Fruit fly (Drosophila melanogaster) whole organism, embryonic: ENCODE results near the gene CG10208.

Experiments
- CG10366 ChIP-seq: fragments of 200-800 bp; sonication (Bioruptor generic); IDR thresholded peaks from 2 replicates; pipeline ENCODE4 v1.3.6; 2022; ENCODE audit warnings: missing biosample characterization, missing genetic modification characterization
- CG10462 ChIP-seq: fragments of 200-800 bp; sonication (Bioruptor generic); optimal IDR thresholded peaks from 2 replicates; lab custom pipeline; 2016; ENCODE audit warnings: missing biosample characterization, missing genetic modification characterization
- CG11696 ChIP-seq: fragments of 200-800 bp; sonication (Bioruptor generic); IDR thresholded peaks from 2 replicates; pipeline ENCODE4 v1.3.6; 2022; ENCODE audit warnings: missing biosample characterization, missing genetic modification characterization
- CG12769 ChIP-seq: fragments of 200-800 bp; sonication (Bioruptor generic); optimal IDR thresholded peaks from 2 replicates; lab custom pipeline; 2019; ENCODE audit warnings: missing biosample characterization, mild to moderate bottlenecking, missing genetic modification characterization, moderate library complexity
- CG15479 ChIP-seq: fragments of 200-800 bp; sonication (Bioruptor generic); optimal IDR thresholded peaks from 3 replicates; lab custom pipeline; 2019; ENCODE audit warnings: missing biosample characterization, mild to moderate bottlenecking, missing genetic modification characterization, moderate library complexity
- CG1603 ChIP-seq: fragments of 200-800 bp; sonication (Bioruptor generic); optimal IDR thresholded peaks from 2 replicates; lab custom pipeline; 2019; ENCODE audit warnings: missing biosample characterization, mild to moderate bottlenecking, missing genetic modification characterization, moderate library complexity
- CG16815 ChIP-seq: fragments of 200-800 bp; sonication (Bioruptor generic); optimal IDR thresholded peaks from 3 replicates; lab custom pipeline; 2017; ENCODE audit warnings: missing biosample characterization, mild to moderate bottlenecking, missing genetic modification characterization
- CG2678 ChIP-seq: fragments of 200-800 bp; sonication (Bioruptor generic); optimal IDR thresholded peaks from 3 replicates; lab custom pipeline; 2019; ENCODE audit warnings: missing biosample characterization, mild to moderate bottlenecking, missing genetic modification characterization, moderate library complexity
- CG31224 ChIP-seq: fragments of 200-800 bp; sonication (Bioruptor generic); IDR thresholded peaks from 2 replicates; pipeline ENCODE4 v1.3.6; 2022; ENCODE audit warnings: missing biosample characterization, missing genetic modification characterization
- CG33213 ChIP-seq: fragments of 200-800 bp; sonication (Bioruptor generic); optimal IDR thresholded peaks from 3 replicates; lab custom pipeline; 2016; ENCODE audit warnings: missing biosample characterization, missing genetic modification characterization
- CG4360 ChIP-seq: fragments of 200-800 bp; sonication (Bioruptor generic); IDR thresholded peaks from 2 replicates; pipeline ENCODE4 v1.3.6; 2022; ENCODE audit warnings: missing biosample characterization, missing genetic modification characterization
- CG5180 ChIP-seq: fragments of 200-800 bp; sonication (Bioruptor generic); optimal IDR thresholded peaks from 3 replicates; lab custom pipeline; 2017; ENCODE audit warnings: missing biosample characterization, missing genetic modification characterization, mild to moderate bottlenecking, moderate library complexity, missing genetic modification reagents
- CG6689 ChIP-seq: fragments of 200-800 bp; sonication (Bioruptor generic); IDR thresholded peaks from 2 replicates; pipeline ENCODE4 v1.3.6; 2022; ENCODE audit warnings: missing biosample characterization, missing genetic modification characterization
- CG9932 ChIP-seq: fragments of 200-800 bp; sonication (Bioruptor generic); IDR thresholded peaks from 2 replicates; pipeline ENCODE4 v1.3.6; 2022; ENCODE audit warnings: missing biosample characterization, missing genetic modification characterization
- CoRest ChIP-seq: fragments of 200-800 bp; sonication (Bioruptor generic); optimal IDR thresholded peaks from 3 replicates; lab custom pipeline; 2018; ENCODE audit warnings: missing biosample characterization, mild to moderate bottlenecking, missing genetic modification characterization, moderate library complexity
- ERR ChIP-seq: fragments of 200-800 bp; sonication (Bioruptor generic); optimal IDR thresholded peaks from 2 replicates; lab custom pipeline; 2016; ENCODE audit warnings: missing biosample characterization, missing genetic modification characterization
- Fer2 ChIP-seq: fragments of 200-800 bp; sonication (Bioruptor generic); optimal IDR thresholded peaks from 2 replicates; lab custom pipeline; 2018; ENCODE audit warnings: missing biosample characterization, mild to moderate bottlenecking, missing genetic modification characterization, moderate library complexity
- Gsc ChIP-seq: fragments of 200-800 bp; sonication (Bioruptor generic); IDR thresholded peaks from 2 replicates; pipeline ENCODE4 v1.3.6; 2022; ENCODE audit warnings: missing biosample characterization, missing genetic modification characterization
- HLH3B ChIP-seq: fragments of 200-800 bp; sonication (Bioruptor generic); IDR thresholded peaks from 2 replicates; pipeline ENCODE4 v1.3.6; 2022; ENCODE audit warnings: missing biosample characterization, missing genetic modification characterization
- Hey ChIP-seq: fragments of 200-800 bp; sonication (Bioruptor generic); optimal IDR thresholded peaks from 3 replicates; lab custom pipeline; 2018; ENCODE audit warnings: missing biosample characterization, mild to moderate bottlenecking, missing genetic modification characterization
- Hr3 ChIP-seq: fragments of 200-800 bp; sonication (Bioruptor generic); optimal IDR thresholded peaks from 3 replicates; lab custom pipeline; 2016; ENCODE audit warnings: missing biosample characterization, missing genetic modification characterization
- Hr51 ChIP-seq, 2 experiments: fragments of 200-800 bp; sonication (Bioruptor generic); optimal IDR thresholded peaks; 2 replicates in 1 of 2; 3 replicates in 1 of 2; lab custom pipeline; 2016 to 2018; ENCODE audit warnings: missing biosample characterization in 2 of 2, missing genetic modification characterization in 2 of 2, mild to moderate bottlenecking in 1 of 2, moderate library complexity in 1 of 2
- Jarid2 ChIP-seq: fragments of 200-800 bp; sonication (Bioruptor generic); optimal IDR thresholded peaks from 3 replicates; lab custom pipeline; 2017; ENCODE audit warnings: mild to moderate bottlenecking, missing biosample characterization, missing genetic modification reagents, missing genetic modification characterization
- Kr ChIP-seq: fragments of 200-800 bp; sonication (Bioruptor generic); optimal IDR thresholded peaks from 2 replicates; lab custom pipeline; 2017; ENCODE audit warnings: missing biosample characterization, mild to moderate bottlenecking, missing genetic modification characterization
- Oli ChIP-seq: fragments of 200-800 bp; sonication (Bioruptor generic); optimal IDR thresholded peaks from 2 replicates; lab custom pipeline; 2018; ENCODE audit warnings: missing biosample characterization, mild to moderate bottlenecking, missing genetic modification characterization, moderate library complexity
- Ptx1 ChIP-seq: fragments of 200-800 bp; sonication (Bioruptor generic); IDR thresholded peaks from 2 replicates; pipeline ENCODE4 v1.3.6; 2022; ENCODE audit warnings: missing biosample characterization, missing genetic modification characterization
- bcd ChIP-seq: fragments of 200-800 bp; sonication (Bioruptor generic); optimal IDR thresholded peaks from 2 replicates; lab custom pipeline; 2017; ENCODE audit warnings: missing biosample characterization, mild to moderate bottlenecking, missing genetic modification characterization
- bsh ChIP-seq, 2 experiments: fragments of 200-800 bp; sonication (Bioruptor generic); optimal IDR thresholded peaks; 2 replicates each; lab custom pipeline; 2017 to 2018; ENCODE audit warnings: mild to moderate bottlenecking in 2 of 2, missing biosample characterization in 2 of 2, missing genetic modification characterization in 2 of 2, moderate library complexity in 1 of 2
- btn ChIP-seq: fragments of 200-800 bp; sonication (Bioruptor generic); optimal IDR thresholded peaks from 2 replicates; lab custom pipeline; 2016; ENCODE audit warnings: missing biosample characterization, missing genetic modification characterization
- cg ChIP-seq: fragments of 200-800 bp; sonication (Bioruptor generic); optimal IDR thresholded peaks from 3 replicates; lab custom pipeline; 2019; ENCODE audit warnings: missing biosample characterization, mild to moderate bottlenecking, missing genetic modification characterization, moderate library complexity
- chm ChIP-seq: fragments of 200-800 bp; sonication (Bioruptor generic); IDR thresholded peaks from 2 replicates; pipeline ENCODE4 v1.3.6; 2022; ENCODE audit warnings: missing biosample characterization, missing genetic modification characterization
- dmrt99B ChIP-seq: fragments of 200-800 bp; sonication (Bioruptor generic); optimal IDR thresholded peaks from 2 replicates; lab custom pipeline; 2018; ENCODE audit warnings: missing biosample characterization, mild to moderate bottlenecking, missing genetic modification characterization, moderate library complexity
- dpn ChIP-seq, 2 experiments: fragments of 200-800 bp; sonication (Bioruptor generic); optimal IDR thresholded peaks; 3 replicates each; lab custom pipeline; 2016; ENCODE audit warnings: missing biosample characterization in 2 of 2, missing genetic modification characterization in 2 of 2
- ewg ChIP-seq: fragments of 200-800 bp; sonication (Bioruptor generic); optimal IDR thresholded peaks from 3 replicates; lab custom pipeline; 2017; ENCODE audit warnings: mild to moderate bottlenecking, missing biosample characterization, missing genetic modification reagents, missing genetic modification characterization
- grau ChIP-seq: fragments of 200-800 bp; optimal IDR thresholded peaks from 3 replicates; lab custom pipeline; 2019; ENCODE audit warnings: missing biosample characterization, mild to moderate bottlenecking, missing genetic modification characterization, moderate library complexity
- ham ChIP-seq: fragments of 200-800 bp; sonication (Bioruptor generic); IDR thresholded peaks from 2 replicates; pipeline ENCODE4 v1.3.6; 2022; ENCODE audit warnings: missing biosample characterization, missing genetic modification characterization
- her ChIP-seq: fragments of 200-800 bp; sonication (Bioruptor generic); optimal IDR thresholded peaks from 2 replicates; lab custom pipeline; 2016; ENCODE audit warnings: missing biosample characterization, missing genetic modification characterization
- lab ChIP-seq: fragments of 200-800 bp; sonication (Bioruptor generic); optimal IDR thresholded peaks from 3 replicates; lab custom pipeline; 2017; ENCODE audit warnings: missing biosample characterization, missing genetic modification characterization, mild to moderate bottlenecking, moderate library complexity, missing genetic modification reagents
- lov ChIP-seq, 2 experiments: fragments of 200-800 bp in 1 of 2; fragments of >200 bp in 1 of 2; sonication (Bioruptor generic) in 1 of 2; IDR thresholded peaks in 1 of 2; optimal IDR thresholded peaks in 1 of 2; 2 replicates in 1 of 2; 3 replicates in 1 of 2; pipeline versions ENCODE4 v1.3.6 to Lab custom; 2017 to 2022; ENCODE audit warnings: missing biosample characterization in 1 of 2, missing genetic modification characterization in 1 of 2
- nerfin-1 ChIP-seq: fragments of 200-800 bp; sonication (Bioruptor generic); optimal IDR thresholded peaks from 3 replicates; lab custom pipeline; 2019; ENCODE audit warnings: missing biosample characterization, mild to moderate bottlenecking, missing genetic modification characterization, moderate library complexity
- oc ChIP-seq: fragments of 200-800 bp; sonication (Bioruptor generic); optimal IDR thresholded peaks from 2 replicates; lab custom pipeline; 2018; ENCODE audit warnings: missing biosample characterization, mild to moderate bottlenecking, missing genetic modification characterization, moderate library complexity
- p53 ChIP-seq: fragments of 200-800 bp; sonication (Bioruptor generic); optimal IDR thresholded peaks from 2 replicates; lab custom pipeline; 2016; ENCODE audit warnings: missing biosample characterization, missing genetic modification characterization
- pan ChIP-seq, 4 experiments: fragments of >200 bp in 3 of 4; fragments of 200-800 bp in 1 of 4; sonication (Bioruptor generic) in 1 of 4; optimal IDR thresholded peaks in 3 of 4; IDR thresholded peaks in 1 of 4; 2 replicates each; pipeline versions ENCODE4 v1.3.6 to Lab custom; 2017 to 2022; ENCODE audit warnings: missing biosample characterization in 2 of 4, missing genetic modification characterization in 2 of 4, mixed read lengths in 1 of 4
- shn ChIP-seq: fragments of 200-800 bp; sonication (Bioruptor generic); optimal IDR thresholded peaks from 3 replicates; lab custom pipeline; 2016; ENCODE audit warnings: missing biosample characterization, missing genetic modification characterization
- sqz ChIP-seq: fragments of 200-800 bp; sonication (Bioruptor generic); optimal IDR thresholded peaks from 3 replicates; lab custom pipeline; 2018; ENCODE audit warnings: missing biosample characterization, mild to moderate bottlenecking, missing genetic modification characterization
- tio ChIP-seq: fragments of 200-800 bp; sonication (Bioruptor generic); optimal IDR thresholded peaks from 2 replicates; lab custom pipeline; 2017; ENCODE audit warnings: missing biosample characterization, missing genetic modification characterization, inconsistent platforms
- wdn ChIP-seq: fragments of 200-800 bp; sonication (Bioruptor generic); IDR thresholded peaks from 2 replicates; pipeline ENCODE4 v1.3.6; 2022; ENCODE audit warnings: missing biosample characterization, missing genetic modification characterization
- wek ChIP-seq: fragments of 200-800 bp; sonication (Bioruptor generic); optimal IDR thresholded peaks from 3 replicates; lab custom pipeline; 2018; ENCODE audit warnings: missing biosample characterization, mild to moderate bottlenecking, missing genetic modification characterization, moderate library complexity

CG10208 gene

DNA sequence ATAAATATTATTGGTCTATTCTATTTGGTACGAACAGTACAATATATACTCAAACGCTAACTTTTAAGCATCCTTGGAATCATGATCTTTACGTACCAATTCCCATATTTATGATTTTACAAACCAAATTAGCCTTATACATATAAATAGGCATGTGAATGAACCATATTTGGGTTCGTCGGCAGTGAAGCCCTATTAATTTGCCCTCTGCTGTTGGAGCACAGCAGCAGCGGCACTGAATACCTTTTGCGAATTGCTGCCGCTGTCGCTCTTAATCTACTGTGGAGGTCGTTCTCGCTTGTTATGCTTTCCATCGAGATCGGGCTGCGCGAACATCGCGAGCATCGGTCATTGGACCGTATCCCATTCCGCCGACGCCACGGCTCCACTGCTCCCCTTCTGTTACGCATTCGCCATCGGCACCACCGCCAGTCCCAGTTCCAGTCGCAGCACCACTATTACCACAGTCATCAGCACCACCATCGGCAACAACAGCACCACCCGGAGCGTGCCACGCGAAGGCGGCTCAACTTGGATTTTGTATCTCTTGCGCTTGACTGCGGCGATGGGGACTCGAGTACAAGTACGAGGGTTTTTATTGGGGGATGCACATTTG, 14.6 kb upstream of the CG10208 start (continued):
- TF ChIP-seq sqz (GFP tag; lab: Kevin White, UChicago) (no peak), bsh (GFP tag; optimal IDR thresholded peaks at IDR 0.05; lab: Kevin White, UChicago) (peak; percentile 13 to 56), ewg (GFP tag; lab: Kevin White, UChicago) (no peak), tio (GFP tag; lab: Kevin White, UChicago) (peak; percentile 8), CG4360 (GFP tag; lab: Robert Waterston, UW) (no peak), Oli (tag; lab: Kevin White, UChicago) (peak; percentile 21), oc (tag; lab: Kevin White, UChicago) (no peak), HLH3B (GFP tag; lab: Robert Waterston, UW) (peak; percentile 16; the same call in 1 of the 2 replicates), CG11696 (GFP tag; lab: Robert Waterston, UW) (peak; percentile 79), CG1603 (tag; lab: Kevin White, UChicago) (no peak), CG6689 (GFP tag; lab: Robert Waterston, UW) (peak; percentile 14; the same call in 1 of the 2 replicates), CG2678 (tag; lab: Kevin White, UChicago) (peak; percentile 29), CoRest (tag; lab: Kevin White, UChicago) (peak; percentile 16), pan (optimal IDR thresholded peaks at IDR 0.05; lab: Kevin White, UChicago) (no peak), pan (GFP tag; optimal IDR thresholded peaks at IDR 0.05 in 1 of 2, IDR thresholded peaks at IDR 0.05 in 1 of 2) (peak in 1 of 2 experiments; percentile 19), CG12769 (tag; lab: Kevin White, UChicago) (peak; percentile 55), Kr (GFP tag; lab: Kevin White, UChicago) (no peak), CG10462 (no peak), shn (GFP tag; lab: Kevin White, UChicago) (no peak), chm (GFP tag; lab: Robert Waterston, UW) (peak; percentile 54; the same call in 1 of the 2 replicates), grau (tag; lab: Kevin White, UChicago) (peak; percentile 27), Jarid2 (GFP tag; lab: Kevin White, UChicago) (no peak), her (GFP tag; lab: Kevin White, UChicago) (no peak), CG31224 (GFP tag; lab: Robert Waterston, UW) (0 out of 2 replicates have a peak, but pooled peaks have one; percentile 25), cg (GFP tag; lab: Kevin White, UChicago) (peak; percentile 17), Hr51 (GFP tag; optimal IDR thresholded peaks at IDR 0.05; lab: Kevin White, UChicago) (peak in 1 of 2 experiments; percentile 20), CG16815 (GFP tag; lab: Kevin White, UChicago) (no peak), wdn (GFP tag; lab: Robert Waterston, UW) (peak; percentile 34; the same call in 1 of the 2 replicates), CG10366 (GFP tag; lab: Robert Waterston, UW) (peak; percentile 15; the same call in 1 of the 2 replicates), wek (GFP tag; lab: Kevin White, UChicago) (no peak), dpn (GFP tag; optimal IDR thresholded peaks at IDR 0.05; lab: Kevin White, UChicago) (peak in 1 of 2 experiments; percentile 11), btn (GFP tag; lab: Kevin White, UChicago) (no peak), CG15479 (GFP tag; lab: Kevin White, UChicago) (no peak), CG9932 (GFP tag; lab: Robert Waterston, UW) (peak; percentile 43; the same call in 1 of the 2 replicates), Ptx1 (GFP tag; lab: Robert Waterston, UW) (peak; percentile 32; the same call in 1 of the 2 replicates), lab (GFP tag; lab: Kevin White, UChicago) (peak; percentile 10), nerfin-1 (no peak), Hey (no peak), dmrt99B (peak; percentile 2), p53 (GFP tag; lab: Kevin White, UChicago) (no peak), Gsc (no peak), CG33213 (GFP tag; lab: Kevin White, UChicago) (no peak), ham (GFP tag; lab: Robert Waterston, UW) (no peak), bcd (GFP tag; lab: Kevin White, UChicago) (no peak), CG5180 (GFP tag; lab: Kevin White, UChicago) (no peak), ERR (GFP tag; lab: Kevin White, UChicago) (no peak), lov (optimal IDR thresholded peaks at IDR 0.05; lab: Kevin White, UChicago) (no peak), lov (GFP tag; IDR thresholded peaks at IDR 0.05; lab: Robert Waterston, UW) (no peak), Hr3 (GFP tag; lab: Kevin White, UChicago) (no peak), Fer2 (no peak)
